Fruit fly (Drosophila melanogaster): Measurements from ENCODE around the gene CG34282.

- TF ChIP-seq CTCF (optimal IDR thresholded peaks at IDR 0.05), result no peak
- no peak for TF ChIP-seq CG8478 (optimal IDR thresholded peaks at IDR 0.05)
These were observed 45.2 kb downstream of the CG34282 start for dm6 chr3R:18739978-18740954.

All from S2 (cell line).